Worm (Caenorhabditis elegans) whole organism, mixed stage, embryonic: ENCODE measurements around the gene K07D4.5.

Experiments
- blmp-1 ChIP-seq: fragments of 150-350 bp; optimal IDR thresholded peaks from 2 replicates; lab custom pipeline; 2014; ENCODE audit warnings: missing biosample characterization, missing genetic modification characterization
- lsy-2 ChIP-seq: fragments of 150-350 bp; optimal IDR thresholded peaks from 2 replicates; lab custom pipeline; 2014; ENCODE audit warnings: missing biosample characterization, missing genetic modification characterization
- mab-5 ChIP-seq: fragments of 150-350 bp; optimal IDR thresholded peaks from 2 replicates; lab custom pipeline; 2014; ENCODE audit warnings: missing biosample characterization, missing genetic modification characterization
- nhr-12 ChIP-seq: fragments of 150-350 bp; optimal IDR thresholded peaks from 2 replicates; lab custom pipeline; 2014; ENCODE audit warnings: missing biosample characterization, missing genetic modification characterization
- nhr-76 ChIP-seq: sonication (generic microtip); optimal IDR thresholded peaks from 2 replicates; lab custom pipeline; 2017; ENCODE audit warnings: missing biosample characterization, missing genetic modification characterization
- sem-2 ChIP-seq: fragments of 200-800 bp; sonication (Bioruptor generic); optimal IDR thresholded peaks from 2 replicates; lab custom pipeline; 2018; ENCODE audit warnings: mild to moderate bottlenecking, missing genetic modification characterization, missing compliant biosample characterization
- sptf-1 ChIP-seq: sonication (generic microtip); optimal IDR thresholded peaks from 2 replicates; lab custom pipeline; 2017; ENCODE audit warnings: mild to moderate bottlenecking, missing genetic modification characterization, moderate library complexity, missing compliant biosample characterization
- ztf-11 ChIP-seq: fragments of 150-350 bp; optimal IDR thresholded peaks from 2 replicates; lab custom pipeline; 2014; ENCODE audit warnings: missing biosample characterization, missing genetic modification characterization

ce11 chrII:3989627-3990367, 35.6 kb downstream of the K07D4.5 start, which contains the start of gene Y14H12A.2:
- no peak for TF ChIP-seq nhr-76 (tag; lab: Kevin White, UChicago)
- no peak for TF ChIP-seq lsy-2
- TF ChIP-seq sptf-1, result no peak
- TF ChIP-seq mab-5, result no peak
- no peak for TF ChIP-seq ztf-11
- no peak for TF ChIP-seq blmp-1 (tag; lab: Kevin White, UChicago)
- TF ChIP-seq sem-2 (GFP tag; lab: Kevin White, UChicago), result no peak
- TF ChIP-seq nhr-12 (tag; lab: Kevin White, UChicago), result no peak
